Worm (Caenorhabditis elegans) whole organism, midembryonic: Measurements from ENCODE around the gene F54F2.6.

ENCODE experiments used
- T22C8.4 ChIP-seq: fragments of 200-800 bp; sonication (Bioruptor generic); IDR thresholded peaks from 2 replicates; pipeline ENCODE4 v1.3.6; 2022; ENCODE audit warnings: missing genetic modification characterization, missing compliant biosample characterization
- cog-1 ChIP-seq: sonication (generic microtip); optimal IDR thresholded peaks from 2 replicates; lab custom pipeline; 2016; ENCODE audit warnings: missing genetic modification characterization, missing compliant biosample characterization
- flt-1 ChIP-seq: fragments of 200-800 bp; sonication (Bioruptor generic); IDR thresholded peaks from 2 replicates; pipeline ENCODE4 v1.3.6; 2022; ENCODE audit warnings: missing genetic modification characterization, missing compliant biosample characterization
- klf-2 ChIP-seq: fragments of 200-800 bp; sonication (Bioruptor generic); conservative IDR thresholded peaks from 2 replicates; pipeline ENCODE4 v1.3.6; 2022; ENCODE audit warnings: missing genetic modification reagents, missing genetic modification characterization, missing compliant biosample characterization
- med-1 ChIP-seq: sonication (generic microtip); optimal IDR thresholded peaks from 2 replicates; lab custom pipeline; 2017; ENCODE audit warnings: missing genetic modification characterization, mild to moderate bottlenecking, missing compliant biosample characterization, antibody characterized with exemption, missing genetic modification reagents; ENCODE audit not compliant: insufficient read depth
- ref-1 ChIP-seq: fragments of 200-800 bp; sonication (Bioruptor generic); conservative IDR thresholded peaks from 2 replicates; pipeline ENCODE4 v1.3.6; 2022; ENCODE audit warnings: missing genetic modification reagents, missing genetic modification characterization, missing compliant biosample characterization
- tab-1 ChIP-seq: fragments of 200-800 bp; sonication (Bioruptor generic); IDR thresholded peaks from 2 replicates; pipeline ENCODE4 v1.3.6; 2022; ENCODE audit warnings: missing genetic modification characterization, missing compliant biosample characterization
- ztf-23 ChIP-seq: fragments of 200-800 bp; sonication (Bioruptor generic); IDR thresholded peaks from 2 replicates; pipeline ENCODE4 v1.3.6; 2022; ENCODE audit warnings: missing genetic modification reagents, missing genetic modification characterization, missing compliant biosample characterization
- ztf-29 ChIP-seq: fragments of 200-800 bp; sonication (Bioruptor generic); IDR thresholded peaks from 2 replicates; pipeline ENCODE4 v1.3.6; 2022; ENCODE audit warnings: missing genetic modification reagents, missing genetic modification characterization, missing compliant biosample characterization

F54F2.6 gene

ce11 chrIII:8771851-8772250 is 28.6 kb downstream of the F54F2.6 start, which contains the start of gene K02D10.3:
TSS of gene K02D10.3 (minus strand) at chrIII:8771951.
- TF ChIP-seq ref-1, result no peak
- TF ChIP-seq ztf-23 (GFP tag; lab: Robert Waterston, UW), result no peak
- TF ChIP-seq flt-1 (GFP tag; lab: Robert Waterston, UW), result no peak
- no peak for TF ChIP-seq klf-2 (GFP tag; lab: Robert Waterston, UW)
- no peak for TF ChIP-seq ztf-29 (GFP tag; lab: Robert Waterston, UW)
- TF ChIP-seq tab-1, result no peak
- TF ChIP-seq T22C8.4 (GFP tag; lab: Robert Waterston, UW), result no peak
- TF ChIP-seq cog-1 (tag; lab: Kevin White, UChicago), result no peak
- no peak for TF ChIP-seq med-1 (GFP tag; lab: Kevin White, UChicago)

- no peak for TF ChIP-seq cog-1 (tag; lab: Kevin White, UChicago)
- no peak for TF ChIP-seq klf-2 (GFP tag; lab: Robert Waterston, UW)
- TF ChIP-seq flt-1 (GFP tag; lab: Robert Waterston, UW), result no peak
- TF ChIP-seq ref-1, result no peak
- TF ChIP-seq med-1 (GFP tag; lab: Kevin White, UChicago), result no peak
- TF ChIP-seq ztf-23 (GFP tag; lab: Robert Waterston, UW), result no peak
These were observed 29.3 kb downstream of the F54F2.6 start, which contains the start of gene K02D10.2 for ce11 chrIII:8771162-8771561. TSS of gene K02D10.2 (minus strand) at chrIII:8771262.

- TF ChIP-seq T22C8.4 (GFP tag; lab: Robert Waterston, UW) (no peak), ztf-23 (GFP tag; lab: Robert Waterston, UW) (no peak), tab-1 (no peak), klf-2 (GFP tag; lab: Robert Waterston, UW) (no peak), ztf-29 (GFP tag; lab: Robert Waterston, UW) (no peak)
These were observed 30.3 kb downstream of the F54F2.6 start for ce11 chrIII:8770243-8770642.

ce11 chrIII:8769253-8769652 is 31.2 kb downstream of the F54F2.6 start, which contains the start of gene K02D10.1:
TSS of gene K02D10.1 (plus strand) at chrIII:8769536.
- TF ChIP-seq ref-1, result no peak
- TF ChIP-seq klf-2 (GFP tag; lab: Robert Waterston, UW), result no peak
- no peak for TF ChIP-seq ztf-29 (GFP tag; lab: Robert Waterston, UW)
- TF ChIP-seq flt-1 (GFP tag; lab: Robert Waterston, UW), result no peak
- no peak for TF ChIP-seq cog-1 (tag; lab: Kevin White, UChicago)
- peak; percentile 50; the same call in 1 of the 2 replicates for TF ChIP-seq T22C8.4 (GFP tag; lab: Robert Waterston, UW)
- TF ChIP-seq med-1 (GFP tag; lab: Kevin White, UChicago), result no peak

ce11 chrIII:8767889-8768361 is 32.6 kb downstream of the F54F2.6 start, which contains the start of gene mtss-1:
TSS of gene mtss-1 (plus strand) at chrIII:8768311.
- TF ChIP-seq tab-1 (peak; percentile 87), cog-1 (tag; lab: Kevin White, UChicago) (peak; percentile 71), klf-2 (GFP tag; lab: Robert Waterston, UW) (peak; percentile 76), ref-1 (no peak), T22C8.4 (GFP tag; lab: Robert Waterston, UW) (peak; percentile 71), flt-1 (GFP tag; lab: Robert Waterston, UW) (peak; percentile 90), med-1 (GFP tag; lab: Kevin White, UChicago) (peak; percentile 94), ztf-23 (GFP tag; lab: Robert Waterston, UW) (peak; percentile 88), ztf-29 (GFP tag; lab: Robert Waterston, UW) (peak; percentile 75)

- no peak for TF ChIP-seq ztf-23 (GFP tag; lab: Robert Waterston, UW)
- no peak for TF ChIP-seq med-1 (GFP tag; lab: Kevin White, UChicago)
- no peak for TF ChIP-seq ztf-29 (GFP tag; lab: Robert Waterston, UW)
- TF ChIP-seq flt-1 (GFP tag; lab: Robert Waterston, UW), result no peak
- TF ChIP-seq ref-1, result no peak
- no peak for TF ChIP-seq cog-1 (tag; lab: Kevin White, UChicago)
- TF ChIP-seq klf-2 (GFP tag; lab: Robert Waterston, UW), result no peak
- TF ChIP-seq T22C8.4 (GFP tag; lab: Robert Waterston, UW), result no peak
- TF ChIP-seq tab-1, result no peak
These were observed 33.1 kb downstream of the F54F2.6 start, which contains the start of gene mig-22 for ce11 chrIII:8767292-8767829. TSS of gene mig-22 (minus strand) at chrIII:8767342.

ce11 chrIII:8766467-8766866 is 34.0 kb downstream of the F54F2.6 start:
- no peak for TF ChIP-seq T22C8.4 (GFP tag; lab: Robert Waterston, UW)
- TF ChIP-seq cog-1 (tag; lab: Kevin White, UChicago), result no peak
- TF ChIP-seq tab-1, result no peak
- TF ChIP-seq flt-1 (GFP tag; lab: Robert Waterston, UW), result no peak
- TF ChIP-seq ztf-29 (GFP tag; lab: Robert Waterston, UW), result no peak
- TF ChIP-seq ref-1, result no peak
- no peak for TF ChIP-seq med-1 (GFP tag; lab: Kevin White, UChicago)
- TF ChIP-seq ztf-23 (GFP tag; lab: Robert Waterston, UW), result no peak
- TF ChIP-seq klf-2 (GFP tag; lab: Robert Waterston, UW), result no peak

ce11 chrIII:8765030-8765429 is 35.5 kb downstream of the F54F2.6 start:
- TF ChIP-seq klf-2 (GFP tag; lab: Robert Waterston, UW), result no peak
- no peak for TF ChIP-seq med-1 (GFP tag; lab: Kevin White, UChicago)
- no peak for TF ChIP-seq ref-1
- no peak for TF ChIP-seq tab-1
- TF ChIP-seq T22C8.4 (GFP tag; lab: Robert Waterston, UW), result no peak
- no peak for TF ChIP-seq flt-1 (GFP tag; lab: Robert Waterston, UW)
- no peak for TF ChIP-seq ztf-23 (GFP tag; lab: Robert Waterston, UW)
- TF ChIP-seq ztf-29 (GFP tag; lab: Robert Waterston, UW), result no peak
- no peak for TF ChIP-seq cog-1 (tag; lab: Kevin White, UChicago)

ce11 chrIII:8763111-8763510 is 37.4 kb downstream of the F54F2.6 start:
- no peak for TF ChIP-seq ref-1
- TF ChIP-seq ztf-23 (GFP tag; lab: Robert Waterston, UW), result no peak
- no peak for TF ChIP-seq flt-1 (GFP tag; lab: Robert Waterston, UW)
- no peak for TF ChIP-seq tab-1
- TF ChIP-seq cog-1 (tag; lab: Kevin White, UChicago), result no peak
- TF ChIP-seq ztf-29 (GFP tag; lab: Robert Waterston, UW), result no peak
- TF ChIP-seq T22C8.4 (GFP tag; lab: Robert Waterston, UW), result no peak
- no peak for TF ChIP-seq klf-2 (GFP tag; lab: Robert Waterston, UW)
- no peak for TF ChIP-seq med-1 (GFP tag; lab: Kevin White, UChicago)
